Worm (Caenorhabditis elegans) whole organism, midembryonic: ENCODE measurements around the gene eak-3.

ENCODE experiments used
- cog-1 ChIP-seq: sonication (generic microtip); optimal IDR thresholded peaks from 2 replicates; lab custom pipeline; 2016; ENCODE audit warnings: missing genetic modification characterization, missing compliant biosample characterization
- flt-1 ChIP-seq: fragments of 200-800 bp; sonication (Bioruptor generic); IDR thresholded peaks from 2 replicates; pipeline ENCODE4 v1.3.6; 2022; ENCODE audit warnings: missing genetic modification characterization, missing compliant biosample characterization
- klf-2 ChIP-seq: fragments of 200-800 bp; sonication (Bioruptor generic); conservative IDR thresholded peaks from 2 replicates; pipeline ENCODE4 v1.3.6; 2022; ENCODE audit warnings: missing genetic modification reagents, missing genetic modification characterization, missing compliant biosample characterization
- ref-1 ChIP-seq: fragments of 200-800 bp; sonication (Bioruptor generic); conservative IDR thresholded peaks from 2 replicates; pipeline ENCODE4 v1.3.6; 2022; ENCODE audit warnings: missing genetic modification reagents, missing genetic modification characterization, missing compliant biosample characterization
- tab-1 ChIP-seq: fragments of 200-800 bp; sonication (Bioruptor generic); IDR thresholded peaks from 2 replicates; pipeline ENCODE4 v1.3.6; 2022; ENCODE audit warnings: missing genetic modification characterization, missing compliant biosample characterization
- ztf-23 ChIP-seq: fragments of 200-800 bp; sonication (Bioruptor generic); IDR thresholded peaks from 2 replicates; pipeline ENCODE4 v1.3.6; 2022; ENCODE audit warnings: missing genetic modification reagents, missing genetic modification characterization, missing compliant biosample characterization

DNA sequence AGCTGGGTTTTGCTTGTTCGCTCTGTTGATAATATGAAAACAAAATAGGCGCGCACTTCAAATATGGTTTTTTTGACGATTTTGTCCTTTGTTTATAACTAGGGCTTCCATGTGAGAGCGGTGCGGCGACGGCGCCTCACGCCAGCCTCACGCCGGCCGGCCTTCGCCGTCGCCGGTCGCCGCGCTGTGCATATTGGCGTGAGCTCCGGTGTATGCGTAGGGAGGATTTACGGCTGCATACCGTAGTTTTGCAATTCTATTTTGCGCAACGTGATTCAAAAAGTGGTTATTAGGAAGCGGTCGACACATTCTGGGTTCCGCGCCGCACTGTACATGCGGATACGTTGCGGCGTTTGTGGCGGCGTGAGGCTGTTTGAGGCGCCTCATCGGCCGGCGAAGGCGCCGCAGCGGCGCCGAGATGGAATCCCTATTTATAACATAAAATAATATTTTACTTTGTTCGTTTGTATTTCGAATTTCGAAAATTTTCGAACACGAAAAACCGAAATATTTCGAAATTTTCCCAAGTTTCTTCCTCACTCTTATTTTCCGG lies 37.8 kb upstream of the eak-3 start:
- TF ChIP-seq cog-1 (tag; lab: Kevin White, UChicago) (no peak), ztf-23 (GFP tag; lab: Robert Waterston, UW) (no peak), flt-1 (GFP tag; lab: Robert Waterston, UW) (no peak), tab-1 (no peak), klf-2 (GFP tag; lab: Robert Waterston, UW) (0 out of 2 replicates have a peak, but pooled peaks have one; percentile 43), ref-1 (no peak)
